Fruit fly (Drosophila melanogaster): Measurements from ENCODE around the gene CG5412.

Gene CG5412

DNA sequence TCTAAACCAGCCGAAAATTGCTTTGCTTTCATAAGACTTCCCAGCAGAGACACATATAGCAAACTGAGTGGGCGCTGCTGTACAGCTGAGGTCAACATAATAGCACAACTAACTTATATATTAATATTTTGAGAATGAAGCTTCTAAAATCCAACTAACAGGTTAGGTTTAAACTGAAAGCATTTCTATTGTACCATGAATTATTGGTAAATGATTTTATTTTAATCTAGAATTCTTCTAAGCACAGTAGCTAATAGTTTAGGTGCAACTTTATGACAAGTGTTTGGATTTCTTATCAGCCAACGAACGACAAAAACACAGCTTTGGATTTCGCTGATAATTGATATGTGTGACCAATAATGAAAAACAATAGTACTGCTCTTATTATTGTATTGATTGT is 21.8 kb upstream of the CG5412 start (continued):
- peak; percentile 10 for TF ChIP-seq phol (tag; optimal IDR thresholded peaks at IDR 0.05)
- TF ChIP-seq nmo (GFP tag; optimal IDR thresholded peaks at IDR 0.05), result peak; percentile 64
- peak; percentile 11 for TF ChIP-seq tup (GFP tag; optimal IDR thresholded peaks at IDR 0.05)
- no peak for TF ChIP-seq CG10321 (GFP tag; IDR thresholded peaks at IDR 0.05)
- no peak for TF ChIP-seq Optix (GFP tag; IDR thresholded peaks at IDR 0.05)
- no peak for TF ChIP-seq tna (GFP tag; IDR thresholded peaks at IDR 0.05; ENCODE audit: partially characterized antibody)
- no peak for TF ChIP-seq YL-1 (GFP tag; optimal IDR thresholded peaks at IDR 0.05)
- peak; percentile 47 for TF ChIP-seq unpg (GFP tag; optimal IDR thresholded peaks at IDR 0.05)
- no peak for TF ChIP-seq ERR (GFP tag; optimal IDR thresholded peaks at IDR 0.05)
- no peak for TF ChIP-seq jigr1 (GFP tag; IDR thresholded peaks at IDR 0.05)
- TF ChIP-seq danr (GFP tag; IDR thresholded peaks at IDR 0.05), result no peak
- TF ChIP-seq usp (GFP tag; optimal IDR thresholded peaks at IDR 0.05), result no peak
- no peak for TF ChIP-seq maf-S (GFP tag; optimal IDR thresholded peaks at IDR 0.05)
- TF ChIP-seq insv (GFP tag; optimal IDR thresholded peaks at IDR 0.05), result no peak
- TF ChIP-seq B-H2 (GFP tag; optimal IDR thresholded peaks at IDR 0.05), result no peak
- no peak for TF ChIP-seq disco-r (GFP tag; optimal IDR thresholded peaks at IDR 0.05)
- TF ChIP-seq ind (GFP tag; optimal IDR thresholded peaks at IDR 0.05), result peak; percentile 6
- TF ChIP-seq kni (GFP tag; optimal IDR thresholded peaks at IDR 0.05), result no peak
- no peak for TF ChIP-seq bigmax (GFP tag; optimal IDR thresholded peaks at IDR 0.05)
- TF ChIP-seq NK7.1 (GFP tag; optimal IDR thresholded peaks at IDR 0.05), result no peak
- no peak for TF ChIP-seq ara (GFP tag; IDR thresholded peaks at IDR 0.05)
- TF ChIP-seq zen (tag; optimal IDR thresholded peaks at IDR 0.05), result no peak
- TF ChIP-seq CG10543 (GFP tag; optimal IDR thresholded peaks at IDR 0.05), result no peak
- TF ChIP-seq CG31365 (tag; optimal IDR thresholded peaks at IDR 0.05), result peak; percentile 40
- no peak for TF ChIP-seq CG6272 (GFP tag; IDR thresholded peaks at IDR 0.05)
- no peak for TF ChIP-seq CG1602 (GFP tag; optimal IDR thresholded peaks at IDR 0.05)
- no peak for TF ChIP-seq CG8290 (GFP tag; optimal IDR thresholded peaks at IDR 0.05)
- no peak for TF ChIP-seq CG8290 (tag; optimal IDR thresholded peaks at IDR 0.05)
- no peak for TF ChIP-seq CG10209 (GFP tag; optimal IDR thresholded peaks at IDR 0.05)
- TF ChIP-seq hbn (GFP tag; IDR thresholded peaks at IDR 0.05; ENCODE audit: partially characterized antibody), result no peak
- no peak for TF ChIP-seq dan (GFP tag; IDR thresholded peaks at IDR 0.05)
- TF ChIP-seq otp (GFP tag; IDR thresholded peaks at IDR 0.05), result no peak
- TF ChIP-seq fd102C (GFP tag; optimal IDR thresholded peaks at IDR 0.05), result no peak
- TF ChIP-seq CG16815 (GFP tag; optimal IDR thresholded peaks at IDR 0.05), result no peak
- TF ChIP-seq Bteb2 (GFP tag; optimal IDR thresholded peaks at IDR 0.05), result no peak
- peak; percentile 40; the same call in 1 of the 2 replicates for TF ChIP-seq CG9215 (GFP tag; IDR thresholded peaks at IDR 0.05)
- peak; percentile 51 for TF ChIP-seq CG4730 (GFP tag; IDR thresholded peaks at IDR 0.05)
- TF ChIP-seq CG15011 (GFP tag; optimal IDR thresholded peaks at IDR 0.05), result no peak
- no peak for TF ChIP-seq CG15696 (tag; optimal IDR thresholded peaks at IDR 0.05)
- peak; percentile 48; the same call in 1 of the 2 replicates for TF ChIP-seq ranshi (GFP tag; IDR thresholded peaks at IDR 0.05)
- peak; percentile 40 for TF ChIP-seq esg (GFP tag; conservative IDR thresholded peaks at IDR 0.05)
- TF ChIP-seq Dad (GFP tag; optimal IDR thresholded peaks at IDR 0.05), result no peak
- TF ChIP-seq cas (GFP tag; IDR thresholded peaks at IDR 0.05), result no peak
- TF ChIP-seq lilli (GFP tag; optimal IDR thresholded peaks at IDR 0.05), result no peak
- no peak; the same call in 2 of the 3 replicates for TF ChIP-seq croc (GFP tag; conservative IDR thresholded peaks at IDR 0.05)
- no peak for TF ChIP-seq CG43689 (GFP tag; IDR thresholded peaks at IDR 0.05)
- 0 out of 3 replicates have a peak, but pooled peaks have one; percentile 11 for TF ChIP-seq row (GFP tag; IDR thresholded peaks at IDR 0.05)
- TF ChIP-seq CG3281 (GFP tag; optimal IDR thresholded peaks at IDR 0.05), result peak; percentile 80
- peak; percentile 36 for TF ChIP-seq corto (GFP tag; optimal IDR thresholded peaks at IDR 0.05)
- TF ChIP-seq CG5953 (GFP tag; IDR thresholded peaks at IDR 0.05), result no peak
- peak; percentile 86 for TF ChIP-seq CG32532 (GFP tag; IDR thresholded peaks at IDR 0.05)
- TF ChIP-seq tap (tag; optimal IDR thresholded peaks at IDR 0.05), result peak; percentile 74
- TF ChIP-seq toy (GFP tag; IDR thresholded peaks at IDR 0.05), result peak; percentile 40; the same call in 1 of the 2 replicates

All from whole organism, embryonic.